Worm (Caenorhabditis elegans): ENCODE data around the gene T25C12.3.

T25C12.3 gene

ce11 chrX:11482637-11483036 is 17.2 kb downstream of the T25C12.3 start (continued):
- TF ChIP-seq hlh-4 (tag; optimal IDR thresholded peaks at IDR 0.05) (no peak), aha-1 (tag; optimal IDR thresholded peaks at IDR 0.05) (no peak), lin-14 (GFP tag; optimal IDR thresholded peaks at IDR 0.05) (peak; percentile 96), elt-3 (tag; optimal IDR thresholded peaks at IDR 0.05) (no peak), unc-30 (tag; optimal IDR thresholded peaks at IDR 0.05) (no peak), ceh-90 (tag; optimal IDR thresholded peaks at IDR 0.05) (no peak), pqm-1 (tag; optimal IDR thresholded peaks at IDR 0.05) (peak; percentile 42), C04F5.9 (tag; optimal IDR thresholded peaks at IDR 0.05) (no peak), lin-39 (tag; optimal IDR thresholded peaks at IDR 0.05) (no peak), sptf-1 (tag; optimal IDR thresholded peaks at IDR 0.05) (no peak), ama-1 (optimal IDR thresholded peaks at IDR 0.05) (no peak), unc-62 (GFP tag; optimal IDR thresholded peaks at IDR 0.05) (no peak), dsc-1 (tag; optimal IDR thresholded peaks at IDR 0.05) (no peak), irx-1 (tag; optimal IDR thresholded peaks at IDR 0.05) (no peak), unc-98 (GFP tag; IDR thresholded peaks at IDR 0.05) (no peak), tbx-2 (tag; optimal IDR thresholded peaks at IDR 0.05) (peak; percentile 60), tlp-1 (tag; optimal IDR thresholded peaks at IDR 0.05) (no peak), Y116A8C.19 (tag; optimal IDR thresholded peaks at IDR 0.05; ENCODE audit: borderline replicate concordance) (no peak), nhr-12 (tag; optimal IDR thresholded peaks at IDR 0.05) (no peak), C16A3.4 (tag; optimal IDR thresholded peaks at IDR 0.05) (no peak), egl-13 (tag; optimal IDR thresholded peaks at IDR 0.05) (no peak), nhr-237 (tag; optimal IDR thresholded peaks at IDR 0.05) (no peak), elt-2 (tag; optimal IDR thresholded peaks at IDR 0.05) (peak; percentile 72)

ce11 chrX:11482134-11482533 is 17.7 kb downstream of the T25C12.3 start:
- TF ChIP-seq efl-1 (optimal IDR thresholded peaks at IDR 0.05) (no peak), efl-1 (GFP tag; optimal IDR thresholded peaks at IDR 0.05 in 1 of 2) (peak in 1 of 2 experiments; percentile 41), ets-5 (GFP tag; IDR thresholded peaks at IDR 0.05) (no peak)

ce11 chrX:11481825-11482093 is 18.0 kb downstream of the T25C12.3 start:
- TF ChIP-seq sup-37 (GFP tag; optimal IDR thresholded peaks at IDR 0.05) (no peak), nhr-71 (tag; optimal IDR thresholded peaks at IDR 0.05) (peak; percentile 38), fkh-10 (GFP tag; optimal IDR thresholded peaks at IDR 0.05) (no peak), mep-1 (tag; optimal IDR thresholded peaks at IDR 0.05) (peak; percentile 31), lin-35 (GFP tag; optimal IDR thresholded peaks at IDR 0.05) (peak in 1 of 2 experiments; percentile 33), nhr-19 (GFP tag; conservative IDR thresholded peaks at IDR 0.05) (no peak; the same call in 1 of the 2 replicates), lin-13 (GFP tag; optimal IDR thresholded peaks at IDR 0.05) (no peak), mab-9 (GFP tag; IDR thresholded peaks at IDR 0.05) (no peak), lin-14 (GFP tag; optimal IDR thresholded peaks at IDR 0.05) (peak; percentile 84), efl-1 (optimal IDR thresholded peaks at IDR 0.05) (no peak), efl-1 (GFP tag; optimal IDR thresholded peaks at IDR 0.05 in 1 of 2) (peak in 1 of 2 experiments; percentile 51), nhr-85 (tag) (peak; percentile 85), skn-1 (tag; optimal IDR thresholded peaks at IDR 0.05) (no peak), fkh-8 (tag; optimal IDR thresholded peaks at IDR 0.05) (no peak)

- TF ChIP-seq ceh-8 (GFP tag; optimal IDR thresholded peaks at IDR 0.05) (no peak), sox-4 (tag; optimal IDR thresholded peaks at IDR 0.05) (no peak), lin-13 (GFP tag; optimal IDR thresholded peaks at IDR 0.05) (no peak), pax-3 (tag; optimal IDR thresholded peaks at IDR 0.05) (no peak), C04F5.9 (tag; optimal IDR thresholded peaks at IDR 0.05) (no peak), dsc-1 (tag; optimal IDR thresholded peaks at IDR 0.05) (no peak), egl-13 (tag; optimal IDR thresholded peaks at IDR 0.05) (no peak), unc-30 (tag; optimal IDR thresholded peaks at IDR 0.05) (no peak), lin-35 (GFP tag; optimal IDR thresholded peaks at IDR 0.05) (no peak), nhr-20 (tag; optimal IDR thresholded peaks at IDR 0.05) (peak; percentile 18), ceh-63 (GFP tag; optimal IDR thresholded peaks at IDR 0.05) (no peak), nhr-71 (tag; optimal IDR thresholded peaks at IDR 0.05) (no peak), alr-1 (tag; optimal IDR thresholded peaks at IDR 0.05; ENCODE audit: borderline replicate concordance) (no peak), swsn-7 (tag; optimal IDR thresholded peaks at IDR 0.05) (no peak), C34B4.2 (tag; optimal IDR thresholded peaks at IDR 0.05) (no peak), pag-3 (tag; optimal IDR thresholded peaks at IDR 0.05; ENCODE audit: borderline replicate concordance, insufficient read depth) (no peak), lir-3 (tag; optimal IDR thresholded peaks at IDR 0.05; ENCODE audit: poor library complexity) (no peak), unc-130 (tag; optimal IDR thresholded peaks at IDR 0.05) (peak; percentile 14), elt-3 (tag; optimal IDR thresholded peaks at IDR 0.05) (no peak)
Observed at ce11 chrX:11480990-11481824, 18.6 kb downstream of the T25C12.3 start.
